Fruit fly (Drosophila melanogaster) whole organism, prepupa: ENCODE measurements around the gene BG642312.
A peak's percentile ranks its signal among the peaks of the same experiment; 100 is the strongest.

Source experiments
- Blimp-1 ChIP-seq: fragments of 200-800 bp; sonication (Bioruptor generic); optimal IDR thresholded peaks from 3 replicates; lab custom pipeline; 2017; ENCODE audit warnings: missing biosample characterization, missing genetic modification characterization, mild to moderate bottlenecking, moderate library complexity, missing genetic modification reagents
- CG10631 ChIP-seq: fragments of 200-800 bp; sonication (Bioruptor generic); optimal IDR thresholded peaks from 2 replicates; lab custom pipeline; 2016; ENCODE audit warnings: missing biosample characterization, missing genetic modification characterization
- CG10669 ChIP-seq: fragments of 200-800 bp; sonication (Bioruptor generic); optimal IDR thresholded peaks from 3 replicates; lab custom pipeline; 2018; ENCODE audit warnings: missing biosample characterization, mild to moderate bottlenecking, missing genetic modification characterization, moderate library complexity
- CG11762 ChIP-seq: fragments of 200-800 bp; sonication (Bioruptor generic); optimal IDR thresholded peaks from 3 replicates; lab custom pipeline; 2016; ENCODE audit warnings: missing biosample characterization, missing genetic modification characterization; ENCODE audit not compliant: insufficient read depth
- CG16779 ChIP-seq: fragments of 200-800 bp; sonication (Bioruptor generic); optimal IDR thresholded peaks from 3 replicates; lab custom pipeline; 2017; ENCODE audit warnings: missing biosample characterization, mild to moderate bottlenecking, missing genetic modification characterization
- CG3032 ChIP-seq: fragments of 200-800 bp; optimal IDR thresholded peaks from 2 replicates; lab custom pipeline; 2019; ENCODE audit warnings: missing biosample characterization, mild to moderate bottlenecking, missing genetic modification characterization, moderate library complexity
- CG3919 ChIP-seq: fragments of 200-800 bp; sonication (Bioruptor generic); optimal IDR thresholded peaks from 3 replicates; lab custom pipeline; 2016; ENCODE audit warnings: missing biosample characterization, missing genetic modification characterization
- CG6163 ChIP-seq: fragments of 200-800 bp; sonication (Bioruptor generic); IDR thresholded peaks from 3 replicates; pipeline ENCODE4 v1.3.6; 2022; ENCODE audit warnings: missing biosample characterization, missing genetic modification characterization
- CG6276 ChIP-seq: fragments of 200-800 bp; sonication (Bioruptor generic); optimal IDR thresholded peaks from 2 replicates; lab custom pipeline; 2017; ENCODE audit warnings: missing biosample characterization, mild to moderate bottlenecking, missing genetic modification characterization
- CG6808 ChIP-seq: fragments of 200-800 bp; sonication (Bioruptor generic); optimal IDR thresholded peaks from 3 replicates; lab custom pipeline; 2017; ENCODE audit warnings: missing biosample characterization, missing genetic modification characterization, mild to moderate bottlenecking, moderate library complexity, missing genetic modification reagents
- CG6854 ChIP-seq: fragments of 200-800 bp; sonication (Bioruptor generic); optimal IDR thresholded peaks from 2 replicates; lab custom pipeline; 2017; ENCODE audit warnings: missing biosample characterization, mild to moderate bottlenecking, missing genetic modification characterization
- CG8119 ChIP-seq: fragments of 200-800 bp; sonication (Bioruptor generic); IDR thresholded peaks from 3 replicates; pipeline ENCODE4 v1.3.6; 2022; ENCODE audit warnings: missing biosample characterization, missing genetic modification characterization
- CG8632 ChIP-seq: fragments of 200-800 bp; sonication (Bioruptor generic); optimal IDR thresholded peaks from 3 replicates; lab custom pipeline; 2016; ENCODE audit warnings: missing biosample characterization, missing genetic modification characterization
- CG9139 ChIP-seq: fragments of 200-800 bp; sonication (Bioruptor generic); optimal IDR thresholded peaks from 3 replicates; lab custom pipeline; 2017; ENCODE audit warnings: missing biosample characterization, mild to moderate bottlenecking, missing genetic modification characterization
- Eip75B ChIP-seq: fragments of 200-800 bp; sonication (Bioruptor generic); optimal IDR thresholded peaks from 3 replicates; lab custom pipeline; 2016; ENCODE audit warnings: missing biosample characterization, missing genetic modification characterization
- Ets21C ChIP-seq: fragments of 200-800 bp; sonication (Bioruptor generic); optimal IDR thresholded peaks from 3 replicates; lab custom pipeline; 2016; ENCODE audit warnings: missing biosample characterization, missing genetic modification characterization
- Ets96B ChIP-seq: fragments of 200-800 bp; optimal IDR thresholded peaks from 2 replicates; lab custom pipeline; 2019; ENCODE audit warnings: missing biosample characterization, mild to moderate bottlenecking, missing genetic modification characterization, moderate library complexity
- Hr39 ChIP-seq: fragments of 200-800 bp; sonication (Bioruptor generic); optimal IDR thresholded peaks from 2 replicates; lab custom pipeline; 2016; ENCODE audit warnings: missing biosample characterization, missing genetic modification characterization
- Met ChIP-seq: fragments of 200-800 bp; sonication (Bioruptor generic); optimal IDR thresholded peaks from 3 replicates; lab custom pipeline; 2016; ENCODE audit warnings: missing biosample characterization, missing genetic modification characterization
- OdsH ChIP-seq: fragments of 200-800 bp; sonication (Bioruptor generic); optimal IDR thresholded peaks from 3 replicates; lab custom pipeline; 2016; ENCODE audit warnings: missing biosample characterization, missing genetic modification characterization
- Smox ChIP-seq: fragments of 200-800 bp; sonication (Bioruptor generic); optimal IDR thresholded peaks from 3 replicates; lab custom pipeline; 2016; ENCODE audit warnings: missing biosample characterization, missing genetic modification characterization
- Sox15 ChIP-seq: fragments of 200-800 bp; sonication (Bioruptor generic); optimal IDR thresholded peaks from 3 replicates; lab custom pipeline; 2016; ENCODE audit warnings: missing biosample characterization, missing genetic modification characterization
- achi ChIP-seq: fragments of 200-800 bp; sonication (Bioruptor generic); optimal IDR thresholded peaks from 3 replicates; lab custom pipeline; 2016; ENCODE audit warnings: missing biosample characterization, missing genetic modification characterization
- acj6 ChIP-seq: fragments of 200-800 bp; sonication (Bioruptor generic); optimal IDR thresholded peaks from 3 replicates; lab custom pipeline; 2016; ENCODE audit warnings: missing biosample characterization, missing genetic modification characterization
- cyc ChIP-seq: fragments of 200-800 bp; sonication (Bioruptor generic); optimal IDR thresholded peaks from 3 replicates; lab custom pipeline; 2016; ENCODE audit warnings: missing biosample characterization, missing genetic modification characterization
- dac ChIP-seq: fragments of 200-800 bp; sonication (Bioruptor generic); optimal IDR thresholded peaks from 2 replicates; lab custom pipeline; 2017; ENCODE audit warnings: missing biosample characterization, mild to moderate bottlenecking, missing genetic modification characterization
- eg ChIP-seq: fragments of 200-800 bp; sonication (Bioruptor generic); IDR thresholded peaks from 3 replicates; pipeline ENCODE4 v1.3.6; 2022; ENCODE audit warnings: missing biosample characterization, missing genetic modification characterization
- esn ChIP-seq: fragments of 200-800 bp; sonication (Bioruptor generic); optimal IDR thresholded peaks from 2 replicates; lab custom pipeline; 2016; ENCODE audit warnings: missing biosample characterization, mild to moderate bottlenecking, missing genetic modification characterization, moderate library complexity
- fd59A ChIP-seq: fragments of 200-800 bp; sonication (Bioruptor generic); optimal IDR thresholded peaks from 2 replicates; lab custom pipeline; 2017; ENCODE audit warnings: missing biosample characterization, mild to moderate bottlenecking, missing genetic modification characterization, missing genetic modification reagents
- fd85E ChIP-seq: fragments of 200-800 bp; sonication (Bioruptor generic); optimal IDR thresholded peaks from 3 replicates; lab custom pipeline; 2016; ENCODE audit warnings: missing biosample characterization, missing genetic modification characterization
- fkh ChIP-seq: fragments of 200-800 bp; sonication (Bioruptor generic); optimal IDR thresholded peaks from 3 replicates; lab custom pipeline; 2017; ENCODE audit warnings: missing biosample characterization, mild to moderate bottlenecking, missing genetic modification characterization, moderate library complexity
- net ChIP-seq: fragments of 200-800 bp; sonication (Bioruptor generic); optimal IDR thresholded peaks from 3 replicates; lab custom pipeline; 2016; ENCODE audit warnings: missing biosample characterization, missing genetic modification characterization
- salr ChIP-seq, 2 experiments: fragments of 200-800 bp; sonication (Bioruptor generic); optimal IDR thresholded peaks; 3 replicates each; lab custom pipeline; 2016 to 2018; ENCODE audit warnings: missing biosample characterization in 2 of 2, missing genetic modification characterization in 2 of 2, mild to moderate bottlenecking in 1 of 2
- ss ChIP-seq, 2 experiments: fragments of 200-800 bp; sonication (Bioruptor generic); optimal IDR thresholded peaks; 2 replicates in 1 of 2; 3 replicates in 1 of 2; lab custom pipeline; 2017 to 2018; ENCODE audit warnings: mild to moderate bottlenecking in 2 of 2, missing biosample characterization in 2 of 2, missing genetic modification characterization in 2 of 2, moderate library complexity in 1 of 2
- svp ChIP-seq: fragments of 200-800 bp; sonication (Bioruptor generic); peaks from one replicate; lab custom pipeline; 2016; ENCODE audit warnings: missing biosample characterization, missing genetic modification characterization
- vri ChIP-seq: fragments of 200-800 bp; sonication (Bioruptor generic); optimal IDR thresholded peaks from 3 replicates; lab custom pipeline; 2016; ENCODE audit warnings: missing biosample characterization, mild to moderate bottlenecking, missing genetic modification characterization

BG642312 gene

DNA sequence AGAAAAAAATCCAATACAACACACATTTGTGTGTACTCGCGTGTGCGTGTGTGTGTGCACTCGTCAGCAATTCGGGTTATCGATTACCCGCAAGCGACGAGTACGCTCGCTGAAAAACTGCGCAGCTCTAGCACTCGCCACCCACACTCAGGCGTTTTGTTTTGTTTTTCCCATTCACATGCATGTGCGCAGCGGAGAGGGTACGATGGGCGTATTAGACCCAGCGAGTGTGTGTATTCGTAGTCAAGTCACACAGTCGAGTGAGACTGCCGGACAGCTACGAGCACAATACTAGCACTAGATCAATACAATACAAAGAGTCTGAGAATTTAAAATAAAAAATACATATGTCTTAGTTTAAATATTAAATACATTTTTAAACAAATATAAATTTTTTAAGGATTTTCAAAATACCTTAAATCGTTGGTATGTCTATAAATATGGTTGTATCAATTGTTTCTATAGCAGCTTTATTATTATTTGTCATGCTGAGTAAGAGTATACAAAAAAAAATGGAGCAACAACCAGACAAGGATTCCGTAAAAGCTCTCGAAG lies 48.2 kb downstream of the BG642312 start, which contains the start of the genes D19B and CG43293 (continued):
- TF ChIP-seq CG3032 (tag; lab: Kevin White, UChicago) (peak; percentile 81), fd59A (GFP tag; lab: Kevin White, UChicago) (peak; percentile 71), svp (GFP tag; lab: Kevin White, UChicago) (peak; percentile 92), salr (GFP tag; optimal IDR thresholded peaks at IDR 0.05; lab: Kevin White, UChicago) (peak; percentile 76 to 80), Ets96B (tag; lab: Kevin White, UChicago) (peak; percentile 83), CG3919 (peak; percentile 93), CG6854 (GFP tag; lab: Kevin White, UChicago) (peak; percentile 65), CG6163 (GFP tag; lab: Robert Waterston, UW) (peak; percentile 91), CG6808 (GFP tag; lab: Kevin White, UChicago) (peak; percentile 76), CG10631 (peak; percentile 88), Ets21C (GFP tag; lab: Kevin White, UChicago) (peak; percentile 74), CG8119 (GFP tag; lab: Robert Waterston, UW) (peak; percentile 91), net (GFP tag; lab: Kevin White, UChicago) (peak; percentile 93), dac (GFP tag; lab: Kevin White, UChicago) (peak; percentile 85), fd85E (GFP tag; lab: Kevin White, UChicago) (peak; percentile 51), CG8632 (GFP tag; lab: Kevin White, UChicago) (peak; percentile 82), Met (GFP tag; lab: Kevin White, UChicago) (peak; percentile 85), OdsH (GFP tag; lab: Kevin White, UChicago) (peak; percentile 91), vri (GFP tag; lab: Kevin White, UChicago) (no peak), eg (GFP tag; lab: Robert Waterston, UW) (peak; percentile 92), CG16779 (peak; percentile 81), esn (GFP tag; lab: Kevin White, UChicago) (peak; percentile 90), achi (GFP tag; lab: Kevin White, UChicago) (peak; percentile 90), CG6276 (GFP tag; lab: Kevin White, UChicago) (peak; percentile 36), Hr39 (GFP tag; lab: Kevin White, UChicago) (peak; percentile 85), CG11762 (peak; percentile 69), fkh (peak; percentile 89), Eip75B (GFP tag; lab: Kevin White, UChicago) (peak; percentile 88), ss (GFP tag; optimal IDR thresholded peaks at IDR 0.05; lab: Kevin White, UChicago) (no peak), CG10669 (GFP tag; lab: Kevin White, UChicago) (peak; percentile 85), Sox15 (GFP tag; lab: Kevin White, UChicago) (peak; percentile 72), acj6 (GFP tag; lab: Kevin White, UChicago) (peak; percentile 90), cyc (GFP tag; lab: Kevin White, UChicago) (peak; percentile 84), Blimp-1 (GFP tag; lab: Kevin White, UChicago) (no peak), Smox (peak; percentile 83), CG9139 (peak; percentile 69)
